Worm (Caenorhabditis elegans): Measurements from ENCODE around the gene sec-5.

Gene sec-5

DNA sequence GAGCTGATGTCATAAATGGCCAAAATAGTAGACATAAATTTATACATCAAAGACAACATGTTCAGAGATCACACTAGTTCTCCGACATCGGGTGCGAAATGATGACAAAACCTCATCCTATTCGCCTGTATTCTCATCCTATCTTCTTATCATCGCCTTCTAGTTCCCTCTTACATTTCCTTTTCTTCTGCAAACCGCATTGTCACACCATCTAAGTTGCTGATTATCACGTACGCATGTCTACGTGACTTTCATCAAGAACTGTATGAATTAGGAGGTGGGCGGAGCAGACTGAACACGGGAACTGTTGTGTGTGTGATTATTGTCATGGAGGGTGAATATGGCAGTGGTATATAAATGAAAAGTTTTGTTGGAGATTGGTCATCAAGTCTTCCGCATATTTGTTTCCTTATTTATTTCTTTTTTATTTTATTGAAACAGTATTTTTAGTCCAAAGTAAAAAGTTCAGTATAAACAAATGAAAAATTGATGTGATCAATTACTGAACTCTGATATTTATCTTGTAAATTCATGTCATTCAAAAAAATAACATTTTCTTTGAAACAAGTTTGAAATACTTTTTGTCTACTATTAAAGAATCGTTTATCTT lies 16.6 kb downstream of the sec-5 start:
- peak; percentile 92 for TF ChIP-seq nhr-48 (tag; optimal IDR thresholded peaks at IDR 0.05)
- no peak for TF ChIP-seq pqm-1 (tag; optimal IDR thresholded peaks at IDR 0.05)
- TF ChIP-seq aha-1 (tag): peak; percentile 100
- TF ChIP-seq ceh-82 (tag; optimal IDR thresholded peaks at IDR 0.05): no peak
- TF ChIP-seq dve-1 (tag; optimal IDR thresholded peaks at IDR 0.05; ENCODE audit: insufficient read depth): peak; percentile 77
- TF ChIP-seq spr-1 (tag; optimal IDR thresholded peaks at IDR 0.05): no peak
- TF ChIP-seq Y48G9A.11 (GFP tag; IDR thresholded peaks at IDR 0.05): no peak
- no peak for TF ChIP-seq unc-130 (GFP tag; optimal IDR thresholded peaks at IDR 0.05)
- TF ChIP-seq ceh-44 (GFP tag; IDR thresholded peaks at IDR 0.05): no peak
- TF ChIP-seq tra-1 (GFP tag; IDR thresholded peaks at IDR 0.05): peak; percentile 54; the same call in 1 of the 2 replicates
- TF ChIP-seq cey-2 (tag; optimal IDR thresholded peaks at IDR 0.05; ENCODE audit: borderline replicate concordance, insufficient read depth): peak; percentile 20
- no peak for TF ChIP-seq fos-1 (tag; optimal IDR thresholded peaks at IDR 0.05)
- no peak; the same call in 1 of the 2 replicates for TF ChIP-seq lin-1 (GFP tag; IDR thresholded peaks at IDR 0.05)
- TF ChIP-seq snpc-1.2 (GFP tag; IDR thresholded peaks at IDR 0.05): no peak
- no peak for TF ChIP-seq nhr-10 (tag; optimal IDR thresholded peaks at IDR 0.05)
- peak in 1 of 2 experiments; percentile 79 for TF ChIP-seq mdl-1 (tag; optimal IDR thresholded peaks at IDR 0.05)
- TF ChIP-seq unc-62 (GFP tag; optimal IDR thresholded peaks at IDR 0.05 in 1 of 2): peak in 1 of 2 experiments; percentile 62
- TF ChIP-seq unc-62 (tag; optimal IDR thresholded peaks at IDR 0.05): no peak
- no peak for TF ChIP-seq daf-12 (tag; optimal IDR thresholded peaks at IDR 0.05)
- TF ChIP-seq hlh-11 (tag; optimal IDR thresholded peaks at IDR 0.05): peak; percentile 81
- no peak for TF ChIP-seq madf-5 (GFP tag; IDR thresholded peaks at IDR 0.05)
- TF ChIP-seq nhr-42 (GFP tag; IDR thresholded peaks at IDR 0.05): no peak
- no peak for TF ChIP-seq fkh-10 (GFP tag; optimal IDR thresholded peaks at IDR 0.05)
- no peak for TF ChIP-seq attf-4 (tag; optimal IDR thresholded peaks at IDR 0.05)
- no peak for TF ChIP-seq daf-19 (GFP tag; conservative IDR thresholded peaks at IDR 0.05)
- TF ChIP-seq hlh-30 (tag; optimal IDR thresholded peaks at IDR 0.05; ENCODE audit: insufficient read depth): peak; percentile 75
- TF ChIP-seq lsy-2 (tag; optimal IDR thresholded peaks at IDR 0.05): peak in 1 of 2 experiments; percentile 34
- no peak for TF ChIP-seq ZK337.2 (GFP tag; IDR thresholded peaks at IDR 0.05)
- TF ChIP-seq gei-8 (GFP tag; optimal IDR thresholded peaks at IDR 0.05): no peak
- no peak for TF ChIP-seq pha-4 (GFP tag; IDR thresholded peaks at IDR 0.05)
- no peak for TF ChIP-seq pha-4 (tag; optimal IDR thresholded peaks at IDR 0.05)
- TF ChIP-seq F49E8.2 (tag; optimal IDR thresholded peaks at IDR 0.05; ENCODE audit: borderline replicate concordance): no peak
- peak; percentile 27 for TF ChIP-seq nhr-102 (tag; optimal IDR thresholded peaks at IDR 0.05)
- no peak for TF ChIP-seq unc-39 (tag; optimal IDR thresholded peaks at IDR 0.05)
- TF ChIP-seq hif-1 (tag; optimal IDR thresholded peaks at IDR 0.05): peak; percentile 99
- TF ChIP-seq daf-16 (GFP tag; optimal IDR thresholded peaks at IDR 0.05): no peak
- TF ChIP-seq daf-16 (tag; optimal IDR thresholded peaks at IDR 0.05): peak; percentile 43
- peak; percentile 2 for TF ChIP-seq mes-2 (tag; optimal IDR thresholded peaks at IDR 0.05; ENCODE audit: poor library complexity, severe bottlenecking)
- no peak for TF ChIP-seq ctbp-1 (GFP tag; IDR thresholded peaks at IDR 0.05)
- TF ChIP-seq aly-2 (tag; optimal IDR thresholded peaks at IDR 0.05): no peak
- TF ChIP-seq mxl-3 (GFP tag; optimal IDR thresholded peaks at IDR 0.05): peak; percentile 83
- 0 out of 2 replicates have a peak, but pooled peaks have one; percentile 29 for TF ChIP-seq php-3 (GFP tag; IDR thresholded peaks at IDR 0.05)
- TF ChIP-seq ama-1 (optimal IDR thresholded peaks at IDR 0.05): no peak
- no peak for TF ChIP-seq egl-27 (tag; optimal IDR thresholded peaks at IDR 0.05)
- TF ChIP-seq madf-9 (GFP tag; conservative IDR thresholded peaks at IDR 0.05): no peak
- TF ChIP-seq tag-97 (GFP tag; IDR thresholded peaks at IDR 0.05): no peak
- TF ChIP-seq mdt-29 (GFP tag; IDR thresholded peaks at IDR 0.05): no peak
- TF ChIP-seq R02D3.7 (tag; optimal IDR thresholded peaks at IDR 0.05): no peak
- no peak for TF ChIP-seq T20F7.1 (GFP tag; optimal IDR thresholded peaks at IDR 0.05)
- TF ChIP-seq nhr-6 (tag; optimal IDR thresholded peaks at IDR 0.05): peak; percentile 15
- TF ChIP-seq lim-7 (GFP tag; IDR thresholded peaks at IDR 0.05): no peak

Measured in whole organism, L4 larva.